Worm (Caenorhabditis elegans) whole organism, L2 larva: ENCODE data around the gene sri-24.
"Not testable (repeated sequence)": the region's sequence is repeated elsewhere in the genome, so short reads cannot be mapped to it uniquely, and the experiment has no call there.

Experiments
- C34F6.9 ChIP-seq: fragments of 150-350 bp; optimal IDR thresholded peaks from 2 replicates; lab custom pipeline; 2014; ENCODE audit warnings: missing biosample characterization, missing genetic modification characterization
- F13H6.1 ChIP-seq: sonication (generic microtip); optimal IDR thresholded peaks from 2 replicates; lab custom pipeline; 2016; ENCODE audit warnings: missing genetic modification characterization, missing compliant biosample characterization
- R02D3.7 ChIP-seq: fragments of 150-350 bp; optimal IDR thresholded peaks from 2 replicates; lab custom pipeline; 2014; ENCODE audit warnings: missing biosample characterization, missing genetic modification characterization
- alr-1 ChIP-seq: fragments of 150-350 bp; optimal IDR thresholded peaks from 2 replicates; lab custom pipeline; 2014; ENCODE audit warnings: missing biosample characterization, missing genetic modification characterization
- aly-2 ChIP-seq: fragments of 150-350 bp; optimal IDR thresholded peaks from 2 replicates; lab custom pipeline; 2014; ENCODE audit warnings: missing biosample characterization, missing genetic modification characterization
- blmp-1 ChIP-seq: sonication (generic microtip); optimal IDR thresholded peaks from 2 replicates; lab custom pipeline; 2017; ENCODE audit warnings: missing genetic modification characterization, mild to moderate bottlenecking, missing compliant biosample characterization, antibody characterized with exemption, moderate library complexity; ENCODE audit not compliant: insufficient read depth
- ceh-16 ChIP-seq: fragments of 150-350 bp; optimal IDR thresholded peaks from 2 replicates; lab custom pipeline; 2014; ENCODE audit warnings: missing biosample characterization, missing genetic modification characterization
- crh-2 ChIP-seq: sonication (generic microtip); optimal IDR thresholded peaks from 2 replicates; lab custom pipeline; 2017; ENCODE audit warnings: missing biosample characterization, missing genetic modification characterization
- egl-27 ChIP-seq: sonication (generic microtip); optimal IDR thresholded peaks from 3 replicates; lab custom pipeline; 2017; ENCODE audit warnings: missing biosample characterization, missing genetic modification reagents, missing genetic modification characterization
- elt-1 ChIP-seq: fragments of 150-350 bp; optimal IDR thresholded peaks from 2 replicates; lab custom pipeline; 2014; ENCODE audit warnings: missing biosample characterization, missing genetic modification characterization
- elt-3 ChIP-seq: sonication (generic microtip); optimal IDR thresholded peaks from 2 replicates; lab custom pipeline; 2017; ENCODE audit warnings: missing biosample characterization, missing genetic modification characterization
- gmeb-1 ChIP-seq: fragments of 150-350 bp; optimal IDR thresholded peaks from 2 replicates; lab custom pipeline; 2014; ENCODE audit warnings: missing biosample characterization, missing genetic modification characterization
- lin-11 ChIP-seq: fragments of 150-350 bp; sonication (generic microtip); optimal IDR thresholded peaks from 2 replicates; lab custom pipeline; 2014; ENCODE audit warnings: missing biosample characterization, missing genetic modification characterization, inconsistent platforms, mixed read lengths
- lin-13 ChIP-seq: fragments of 150-350 bp; optimal IDR thresholded peaks from 2 replicates; lab custom pipeline; 2014; ENCODE audit warnings: missing biosample characterization, missing genetic modification reagents, missing genetic modification characterization
- lin-39 ChIP-seq: fragments of 150-350 bp; optimal IDR thresholded peaks from 2 replicates; lab custom pipeline; 2014; ENCODE audit warnings: missing biosample characterization, missing genetic modification reagents, missing genetic modification characterization
- lsy-2 ChIP-seq, 2 experiments: fragments of 150-350 bp in 1 of 2; sonication (generic microtip) in 1 of 2; optimal IDR thresholded peaks; 2 replicates each; lab custom pipeline; 2014 to 2017; ENCODE audit warnings: missing biosample characterization in 2 of 2, missing genetic modification characterization in 2 of 2
- mab-5 ChIP-seq: fragments of 150-350 bp; optimal IDR thresholded peaks from 2 replicates; lab custom pipeline; 2014; ENCODE audit warnings: missing biosample characterization, missing genetic modification characterization
- mbf-1 ChIP-seq: sonication (generic microtip); optimal IDR thresholded peaks from 2 replicates; lab custom pipeline; 2017; ENCODE audit warnings: missing biosample characterization, missing genetic modification characterization
- mdl-1 ChIP-seq, 2 experiments: fragments of 150-350 bp in 1 of 2; sonication (generic microtip) in 1 of 2; optimal IDR thresholded peaks; 2 replicates each; lab custom pipeline; 2017; ENCODE audit warnings: missing biosample characterization in 2 of 2, missing genetic modification characterization in 2 of 2
- nhr-11 ChIP-seq: fragments of 150-350 bp; optimal IDR thresholded peaks from 2 replicates; lab custom pipeline; 2014; ENCODE audit warnings: missing biosample characterization, missing genetic modification characterization
- nhr-12 ChIP-seq: fragments of 150-350 bp; optimal IDR thresholded peaks from 2 replicates; lab custom pipeline; 2014; ENCODE audit warnings: missing biosample characterization, missing genetic modification characterization
- nhr-129 ChIP-seq: fragments of 150-350 bp; optimal IDR thresholded peaks from 2 replicates; lab custom pipeline; 2014; ENCODE audit warnings: missing biosample characterization, missing genetic modification characterization
- nhr-21 ChIP-seq: fragments of 150-350 bp; optimal IDR thresholded peaks from 2 replicates; lab custom pipeline; 2014; ENCODE audit warnings: missing biosample characterization, missing genetic modification characterization
- nhr-23 ChIP-seq: fragments of 150-350 bp; optimal IDR thresholded peaks from 2 replicates; lab custom pipeline; 2014; ENCODE audit warnings: missing biosample characterization, missing genetic modification reagents, missing genetic modification characterization
- nhr-237 ChIP-seq: fragments of 150-350 bp; optimal IDR thresholded peaks from 2 replicates; lab custom pipeline; 2014; ENCODE audit warnings: missing biosample characterization, missing genetic modification characterization
- nhr-77 ChIP-seq: fragments of 150-350 bp; optimal IDR thresholded peaks from 2 replicates; lab custom pipeline; 2014; ENCODE audit warnings: missing biosample characterization, missing genetic modification characterization
- sem-4 ChIP-seq: fragments of 150-350 bp; optimal IDR thresholded peaks from 2 replicates; lab custom pipeline; 2014; ENCODE audit warnings: missing biosample characterization, missing genetic modification reagents, missing genetic modification characterization
- skn-1 ChIP-seq: sonication (generic microtip); optimal IDR thresholded peaks from 2 replicates; lab custom pipeline; 2017; ENCODE audit warnings: missing biosample characterization, missing genetic modification characterization
- sma-9 ChIP-seq, 2 experiments: fragments of 150-350 bp in 1 of 2; sonication (generic microtip) in 1 of 2; optimal IDR thresholded peaks; 2 replicates each; lab custom pipeline; 2014 to 2016; ENCODE audit warnings: missing genetic modification characterization in 2 of 2, mild to moderate bottlenecking in 1 of 2, missing biosample characterization in 1 of 2, missing compliant biosample characterization in 1 of 2, missing genetic modification reagents in 1 of 2, moderate library complexity in 1 of 2
- snpc-4 ChIP-seq: fragments of 150-350 bp; optimal IDR thresholded peaks from 2 replicates; lab custom pipeline; 2014; ENCODE audit warnings: missing biosample characterization, missing genetic modification characterization
- unc-55 ChIP-seq: fragments of 150-350 bp; sonication (generic microtip); optimal IDR thresholded peaks from 3 replicates; lab custom pipeline; 2014; ENCODE audit warnings: missing biosample characterization, missing genetic modification reagents, missing genetic modification characterization
- unc-62 ChIP-seq: fragments of 150-350 bp; optimal IDR thresholded peaks from 2 replicates; lab custom pipeline; 2014; ENCODE audit warnings: missing biosample characterization, missing genetic modification reagents, missing genetic modification characterization
- ztf-1 ChIP-seq: fragments of 200-800 bp; sonication (Bioruptor generic); conservative IDR thresholded peaks from 2 replicates; pipeline ENCODE4 v1.3.6; 2022; ENCODE audit warnings: missing genetic modification characterization, missing compliant biosample characterization
- ztf-11 ChIP-seq: sonication (generic microtip); optimal IDR thresholded peaks from 2 replicates; lab custom pipeline; 2017; ENCODE audit warnings: missing biosample characterization, missing genetic modification characterization
- ztf-4 ChIP-seq: fragments of 150-350 bp; optimal IDR thresholded peaks from 2 replicates; lab custom pipeline; 2014; ENCODE audit warnings: missing biosample characterization, missing genetic modification characterization

Gene sri-24

ce11 chrV:15238552-15238951 lies 26.6 kb downstream of the sri-24 start, which contains the start of gene srw-12:
Gene srw-12 (minus strand): TSS chrV:15238652.
- TF ChIP-seq sem-4 (tag; lab: Kevin White, UChicago) (no peak), nhr-11 (tag; lab: Kevin White, UChicago) (no peak), skn-1 (tag; lab: Kevin White, UChicago) (no peak), elt-3 (tag; lab: Kevin White, UChicago) (no peak), snpc-4 (tag; lab: Kevin White, UChicago) (no peak), ceh-16 (tag; lab: Kevin White, UChicago) (no peak), aly-2 (tag; lab: Kevin White, UChicago) (no peak), C34F6.9 (tag; lab: Kevin White, UChicago) (no peak), gmeb-1 (tag; lab: Kevin White, UChicago) (no peak), nhr-21 (tag; lab: Kevin White, UChicago) (no peak), crh-2 (tag; lab: Kevin White, UChicago) (no peak), alr-1 (tag; lab: Kevin White, UChicago) (no peak), F13H6.1 (tag; lab: Kevin White, UChicago) (no peak)

ce11 chrV:15240215-15240614 lies 28.2 kb downstream of the sri-24 start, which contains the start of gene srw-11:
Gene srw-11 (minus strand): TSS chrV:15240315.
- TF ChIP-seq nhr-129, result no peak
- TF ChIP-seq R02D3.7 (tag; lab: Kevin White, UChicago), result no peak
- TF ChIP-seq ztf-1 (GFP tag; lab: Robert Waterston, UW), result no peak
- no peak for TF ChIP-seq lin-13 (GFP tag; lab: Kevin White, UChicago)
- no peak for TF ChIP-seq ztf-4 (tag; lab: Kevin White, UChicago)
- no peak for TF ChIP-seq mbf-1 (tag; lab: Kevin White, UChicago)
- TF ChIP-seq nhr-12 (tag; lab: Kevin White, UChicago), result no peak
- no peak for TF ChIP-seq ceh-16 (tag; lab: Kevin White, UChicago)

- TF ChIP-seq mdl-1 (tag; optimal IDR thresholded peaks at IDR 0.05; lab: Kevin White, UChicago) (no peak), R02D3.7 (tag; lab: Kevin White, UChicago) (no peak), F13H6.1 (tag; lab: Kevin White, UChicago) (no peak), sma-9 (GFP tag; optimal IDR thresholded peaks at IDR 0.05; lab: Kevin White, UChicago) (no peak), sma-9 (tag; optimal IDR thresholded peaks at IDR 0.05; lab: Kevin White, UChicago) (no peak), unc-55 (GFP tag; lab: Kevin White, UChicago) (no peak), lin-39 (tag; lab: Kevin White, UChicago) (no peak), crh-2 (tag; lab: Kevin White, UChicago) (no peak), unc-62 (no peak), gmeb-1 (tag; lab: Kevin White, UChicago) (no peak), mab-5 (tag; lab: Kevin White, UChicago) (no peak), blmp-1 (tag; lab: Kevin White, UChicago) (no peak), nhr-23 (no peak), ztf-4 (tag; lab: Kevin White, UChicago) (no peak), lin-11 (no peak), nhr-77 (tag; lab: Kevin White, UChicago) (no peak), lsy-2 (tag; optimal IDR thresholded peaks at IDR 0.05; lab: Kevin White, UChicago) (no peak), elt-3 (tag; lab: Kevin White, UChicago) (no peak)
Observed at ce11 chrV:15241259-15241658, 29.3 kb downstream of the sri-24 start, which contains the start of gene chil-12. Gene chil-12 (plus strand): TSS chrV:15241559.

ce11 chrV:15244456-15244855 lies 32.5 kb downstream of the sri-24 start, which contains the start of gene kin-30:
Gene kin-30 (plus strand): TSS chrV:15244756.
- no peak for TF ChIP-seq ztf-11
- TF ChIP-seq unc-55 (GFP tag; lab: Kevin White, UChicago), result no peak
- no peak for TF ChIP-seq nhr-129
- no peak for TF ChIP-seq lin-39 (tag; lab: Kevin White, UChicago)
- no peak for TF ChIP-seq nhr-237 (tag; lab: Kevin White, UChicago)
- TF ChIP-seq, all 48 proteins: peak for 0

- TF ChIP-seq egl-27; sem-4 (tag; lab: Kevin White, UChicago); elt-1 (tag; lab: Kevin White, UChicago): not testable (repeated sequence)
- TF ChIP-seq, all 48 proteins: peak for 0; not testable (repeated sequence) for 48
Observed at ce11 chrV:15250304-15250703, 38.3 kb downstream of the sri-24 start, which contains the start of gene srd-28. Gene srd-28 (plus strand): TSS chrV:15250604.
